Fruit fly (Drosophila melanogaster): ENCODE data around the gene CG3631.

Gene CG3631

DNA sequence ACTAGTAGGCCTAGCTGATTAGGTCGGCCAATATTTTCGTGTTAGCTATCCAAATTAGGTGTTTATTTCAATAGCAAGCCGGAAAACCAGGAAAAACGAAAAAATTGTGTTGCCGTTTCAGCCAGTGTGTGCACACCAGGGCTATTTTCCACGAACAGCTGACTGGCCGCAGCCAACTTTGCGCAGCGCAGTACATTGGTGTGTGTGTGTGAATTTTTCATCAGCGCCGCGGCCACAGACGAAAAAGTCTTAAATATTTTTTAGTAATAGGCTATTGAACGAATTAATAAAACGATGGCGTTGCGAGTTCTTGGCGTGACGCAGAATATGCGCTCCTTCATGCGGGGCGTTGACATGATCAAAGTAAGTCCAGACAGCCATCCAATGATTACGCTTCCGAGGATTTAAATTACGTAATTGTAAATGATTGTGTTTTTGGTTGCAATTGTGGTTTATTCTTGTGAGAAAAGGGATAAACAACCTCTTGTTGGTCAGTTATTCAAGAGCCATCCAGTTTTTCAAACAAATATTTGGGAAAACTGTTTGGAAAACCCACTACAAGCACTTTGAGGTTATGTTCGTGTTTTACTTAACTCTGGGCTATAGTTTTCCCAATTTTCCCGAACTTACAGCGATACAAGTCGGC is 10.9 kb downstream of the CG3631 start, which contains the start of the genes CycC and UQCR-C1 (continued):
- TF ChIP-seq pum (GFP tag; optimal IDR thresholded peaks at IDR 0.05) (no peak), CG11695 (GFP tag; IDR thresholded peaks at IDR 0.05) (no peak), CHES-1-like (GFP tag; optimal IDR thresholded peaks at IDR 0.05) (no peak), da (GFP tag; optimal IDR thresholded peaks at IDR 0.05) (no peak), HmgD (GFP tag; optimal IDR thresholded peaks at IDR 0.05) (no peak), dm (GFP tag; optimal IDR thresholded peaks at IDR 0.05) (peak; percentile 15), Bteb2 (GFP tag; optimal IDR thresholded peaks at IDR 0.05) (no peak), peb (GFP tag; IDR thresholded peaks at IDR 0.05) (no peak), cwo (GFP tag; optimal IDR thresholded peaks at IDR 0.05) (no peak), H2.0 (GFP tag; IDR thresholded peaks at IDR 0.05) (no peak), CG4854 (GFP tag; optimal IDR thresholded peaks at IDR 0.05) (no peak), dpn (GFP tag; optimal IDR thresholded peaks at IDR 0.05) (no peak), CG34422 (GFP tag; IDR thresholded peaks at IDR 0.05) (peak; percentile 61; the same call in 2 of the 3 replicates), Hmr (GFP tag; optimal IDR thresholded peaks at IDR 0.05) (no peak), Eip74EF (GFP tag; optimal IDR thresholded peaks at IDR 0.05) (no peak), tin (GFP tag; optimal IDR thresholded peaks at IDR 0.05) (no peak), CG10979 (tag; optimal IDR thresholded peaks at IDR 0.05) (peak; percentile 5), D19B (GFP tag; optimal IDR thresholded peaks at IDR 0.05) (no peak), unc-4 (GFP tag; IDR thresholded peaks at IDR 0.05; ENCODE audit: partially characterized antibody) (no peak; the same call in 1 of the 2 replicates), ro (GFP tag; IDR thresholded peaks at IDR 0.05) (no peak), Mes4 (GFP tag; optimal IDR thresholded peaks at IDR 0.05) (no peak), gsb (GFP tag; IDR thresholded peaks at IDR 0.05) (no peak), CG17359 (tag; optimal IDR thresholded peaks at IDR 0.05) (no peak), CG3407 (GFP tag; optimal IDR thresholded peaks at IDR 0.05) (no peak), fu2 (GFP tag; optimal IDR thresholded peaks at IDR 0.05) (no peak), Kr (GFP tag; optimal IDR thresholded peaks at IDR 0.05) (no peak), trem (tag; optimal IDR thresholded peaks at IDR 0.05) (peak; percentile 25), dati (GFP tag; IDR thresholded peaks at IDR 0.05) (no peak), Adf1 (GFP tag; IDR thresholded peaks at IDR 0.05) (peak; percentile 43), Dref (GFP tag; IDR thresholded peaks at IDR 0.05) (no peak), Sin3A (optimal IDR thresholded peaks at IDR 0.05) (peak; percentile 38), ase (GFP tag; IDR thresholded peaks at IDR 0.05) (no peak), pita (GFP tag; optimal IDR thresholded peaks at IDR 0.05) (no peak), ci (GFP tag; IDR thresholded peaks at IDR 0.05) (no peak), CG7786 (GFP tag; optimal IDR thresholded peaks at IDR 0.05) (no peak), CG4707 (GFP tag; optimal IDR thresholded peaks at IDR 0.05) (no peak), CG17829 (tag; optimal IDR thresholded peaks at IDR 0.05) (peak; percentile 8), CG12769 (tag; optimal IDR thresholded peaks at IDR 0.05) (no peak), CG30431 (GFP tag; optimal IDR thresholded peaks at IDR 0.05) (no peak), fd64A (GFP tag; optimal IDR thresholded peaks at IDR 0.05) (no peak), aop (GFP tag; IDR thresholded peaks at IDR 0.05) (no peak), MBD-R2 (GFP tag; IDR thresholded peaks at IDR 0.05) (peak; percentile 99), CG11093 (GFP tag; IDR thresholded peaks at IDR 0.05) (no peak), kni (GFP tag; optimal IDR thresholded peaks at IDR 0.05) (no peak), inv (GFP tag; IDR thresholded peaks at IDR 0.05; ENCODE audit: partially characterized antibody) (no peak), Poxn (GFP tag; IDR thresholded peaks at IDR 0.05) (no peak), CkIIα-i1 (GFP tag; IDR thresholded peaks at IDR 0.05) (no peak), Dbx (GFP tag; IDR thresholded peaks at IDR 0.05) (no peak), gcm (GFP tag; optimal IDR thresholded peaks at IDR 0.05) (no peak), crp (GFP tag; optimal IDR thresholded peaks at IDR 0.05) (peak; percentile 97 to 99), nom (GFP tag; optimal IDR thresholded peaks at IDR 0.05) (peak; percentile 44)
